Worm (Caenorhabditis elegans): ENCODE results near the gene F09F9.2.

F09F9.2 gene

DNA sequence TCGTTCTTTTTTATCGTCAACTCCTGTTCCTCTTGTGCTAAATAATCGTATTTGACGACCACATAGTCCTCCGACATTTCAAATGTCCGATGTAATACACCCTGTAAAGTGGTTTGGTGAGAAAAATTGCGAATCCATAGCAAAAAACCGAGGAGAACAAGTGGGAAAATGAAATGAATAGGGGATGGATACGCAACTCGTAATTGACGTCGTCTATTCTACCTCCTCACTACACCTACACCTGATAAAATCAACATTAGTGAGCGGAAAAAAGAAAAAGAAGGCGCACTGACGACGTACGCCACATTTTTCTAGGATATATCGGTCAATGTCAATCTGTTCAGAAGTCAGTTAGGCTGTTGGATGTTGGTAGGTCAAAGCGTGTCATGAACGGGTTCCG is 42.1 kb upstream of the F09F9.2 start, which contains the start of gene nck-1:
Gene nck-1 (minus strand): TSS at position 101 of the 400 bp plus-strand sequence.
- TF ChIP-seq nhr-120 (GFP tag; IDR thresholded peaks at IDR 0.05), result no peak
- no peak for TF ChIP-seq ccch-3 (GFP tag; optimal IDR thresholded peaks at IDR 0.05)
- TF ChIP-seq egl-44 (GFP tag; IDR thresholded peaks at IDR 0.05), result no peak
- no peak for TF ChIP-seq K11D2.4 (GFP tag; IDR thresholded peaks at IDR 0.05)
- TF ChIP-seq atf-7 (tag; optimal IDR thresholded peaks at IDR 0.05), result no peak
- no peak for TF ChIP-seq madf-8 (GFP tag; conservative IDR thresholded peaks at IDR 0.05)
- TF ChIP-seq him-1 (tag; optimal IDR thresholded peaks at IDR 0.05), result no peak

DNA sequence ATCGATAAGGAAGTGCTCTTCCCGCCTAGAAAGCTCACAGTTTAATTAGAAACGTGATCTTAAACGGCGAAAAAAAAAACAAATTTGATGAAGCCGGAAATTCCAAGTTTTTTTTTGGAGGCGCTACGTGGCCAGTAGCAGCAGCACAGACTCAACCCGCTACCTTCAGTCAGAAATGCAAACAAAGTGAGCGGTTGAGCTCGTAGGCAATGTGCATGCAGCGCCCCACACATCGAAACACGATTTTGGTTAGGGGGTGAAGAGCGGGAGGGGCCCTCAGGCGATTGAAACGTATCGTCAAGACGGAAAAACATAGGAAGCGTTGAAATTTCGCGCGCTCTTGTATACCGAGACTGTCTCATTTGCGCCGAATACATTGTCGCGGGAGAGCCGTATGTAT is 40.0 kb upstream of the F09F9.2 start:
- TF ChIP-seq zfh-2 (GFP tag; conservative IDR thresholded peaks at IDR 0.05), result peak; percentile 45; the same call in 1 of the 2 replicates
- no peak for TF ChIP-seq snpc-1.1 (tag; optimal IDR thresholded peaks at IDR 0.05; ENCODE audit: insufficient read depth)
- TF ChIP-seq xnd-1 (tag; optimal IDR thresholded peaks at IDR 0.05), result no peak
- TF ChIP-seq C17E4.6 (GFP tag; IDR thresholded peaks at IDR 0.05), result no peak

ce11 chrX:4148449-4149031 is 37.3 kb upstream of the F09F9.2 start:
- no peak for TF ChIP-seq snpc-3.4 (tag; optimal IDR thresholded peaks at IDR 0.05)
- TF ChIP-seq ztf-26 (tag; optimal IDR thresholded peaks at IDR 0.05), result peak; percentile 31
- no peak for TF ChIP-seq lsl-1 (GFP tag; optimal IDR thresholded peaks at IDR 0.05)
- 0 out of 2 replicates have a peak, but pooled peaks have one; percentile 15 for TF ChIP-seq pbrm-1 (GFP tag; IDR thresholded peaks at IDR 0.05)
- TF ChIP-seq Y53G8AR.9 (GFP tag; conservative IDR thresholded peaks at IDR 0.05), result peak; percentile 8; the same call in 1 of the 2 replicates
- 0 out of 2 replicates have a peak, but pooled peaks have one; percentile 21 for TF ChIP-seq madf-6 (GFP tag; IDR thresholded peaks at IDR 0.05)
- TF ChIP-seq B0261.1 (tag; optimal IDR thresholded peaks at IDR 0.05), result no peak
- peak; percentile 49 for TF ChIP-seq dpff-1 (tag; optimal IDR thresholded peaks at IDR 0.05)
- TF ChIP-seq nhr-80 (tag; optimal IDR thresholded peaks at IDR 0.05), result no peak
- no peak for TF ChIP-seq ztf-25 (GFP tag; IDR thresholded peaks at IDR 0.05)
- TF ChIP-seq ekl-4 (GFP tag; IDR thresholded peaks at IDR 0.05), result 0 out of 2 replicates have a peak, but pooled peaks have one; percentile 15
- no peak for TF ChIP-seq cebp-1 (GFP tag; IDR thresholded peaks at IDR 0.05)
- peak; percentile 39 for TF ChIP-seq cebp-1 (tag; optimal IDR thresholded peaks at IDR 0.05)
- peak; percentile 5; the same call in 1 of the 2 replicates for TF ChIP-seq B0336.3 (GFP tag; IDR thresholded peaks at IDR 0.05)
- 0 out of 2 replicates have a peak, but pooled peaks have one; percentile 3 for TF ChIP-seq ceh-58 (GFP tag; IDR thresholded peaks at IDR 0.05)
- TF ChIP-seq repo-1 (tag; optimal IDR thresholded peaks at IDR 0.05), result peak; percentile 69
- TF ChIP-seq attf-5 (GFP tag; optimal IDR thresholded peaks at IDR 0.05), result no peak
- no peak for TF ChIP-seq ama-1 (optimal IDR thresholded peaks at IDR 0.05)
- TF ChIP-seq ama-1 (GFP tag; optimal IDR thresholded peaks at IDR 0.05), result peak in 1 of 2 experiments; percentile 41

DNA sequence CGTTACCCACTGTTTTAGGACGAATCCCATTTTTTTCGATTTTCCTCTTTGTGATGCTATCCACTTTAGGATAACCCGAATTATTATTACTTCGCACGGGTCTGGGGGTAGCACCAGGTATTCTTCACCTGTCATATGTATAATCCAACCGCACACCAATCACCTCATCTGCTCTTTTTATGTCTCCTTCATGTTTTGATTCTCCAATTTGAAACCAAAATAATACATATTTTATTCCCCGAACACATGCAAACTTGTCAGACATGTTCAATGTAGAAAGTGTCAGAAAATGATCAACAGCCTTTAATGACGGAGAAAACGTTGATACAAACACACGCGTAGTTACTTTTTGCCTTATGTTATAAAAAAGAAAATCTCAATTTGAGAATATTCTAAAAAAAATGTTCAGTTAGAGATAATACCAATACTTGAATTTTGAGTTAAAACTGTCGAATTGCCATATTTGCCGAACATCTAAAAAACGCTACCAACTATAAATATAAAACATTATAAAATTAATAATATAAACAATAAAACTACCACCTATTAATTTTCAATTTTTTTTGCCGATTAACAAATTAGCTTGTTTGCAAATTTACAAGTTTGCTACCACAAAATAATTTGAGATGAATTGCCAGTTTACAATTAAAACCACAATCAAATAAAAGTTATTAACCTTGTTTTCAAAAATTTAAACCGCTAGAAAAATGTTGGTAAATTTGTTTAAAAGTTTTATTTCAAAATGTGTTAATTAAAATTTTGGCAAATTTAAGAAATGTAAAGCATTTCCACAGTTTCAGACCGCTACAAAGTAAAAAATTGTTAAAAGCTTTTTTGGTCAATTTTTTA is 36.6 kb upstream of the F09F9.2 start:
- TF ChIP-seq ztf-18 (tag; optimal IDR thresholded peaks at IDR 0.05) (no peak), T26A5.8 (tag; optimal IDR thresholded peaks at IDR 0.05) (no peak), F49E8.2 (tag; optimal IDR thresholded peaks at IDR 0.05; ENCODE audit: insufficient read depth) (no peak), Y53F4B.3 (GFP tag; IDR thresholded peaks at IDR 0.05) (no peak), bed-1 (GFP tag; IDR thresholded peaks at IDR 0.05) (no peak), madf-10 (tag; optimal IDR thresholded peaks at IDR 0.05) (peak; percentile 73), tlf-1 (GFP tag; optimal IDR thresholded peaks at IDR 0.05) (peak; percentile 25), egl-44 (GFP tag; IDR thresholded peaks at IDR 0.05) (no peak), rpc-1 (optimal IDR thresholded peaks at IDR 0.05) (no peak), rpc-1 (tag; optimal IDR thresholded peaks at IDR 0.05) (no peak), F22D6.2 (tag; optimal IDR thresholded peaks at IDR 0.05) (no peak), attf-6 (GFP tag; IDR thresholded peaks at IDR 0.05) (no peak), F37B4.10 (GFP tag; IDR thresholded peaks at IDR 0.05) (no peak), chd-7 (tag; optimal IDR thresholded peaks at IDR 0.05) (peak; percentile 48), mel-28 (tag; optimal IDR thresholded peaks at IDR 0.05; ENCODE audit: borderline replicate concordance) (no peak), D2030.7 (GFP tag; IDR thresholded peaks at IDR 0.05) (no peak)
